Fruit fly (Drosophila melanogaster) whole organism, pupa: ENCODE results near the gene hook.

Experiments used
- CG10348 ChIP-seq: fragments of 200-800 bp; sonication (Bioruptor generic); IDR thresholded peaks from 2 replicates; pipeline ENCODE4 v1.3.6; 2022; ENCODE audit warnings: missing biosample characterization, missing genetic modification characterization
- CG12605 ChIP-seq: fragments of 200-800 bp; sonication (Bioruptor generic); IDR thresholded peaks from 2 replicates; pipeline ENCODE4 v1.3.6; 2022; ENCODE audit warnings: missing biosample characterization, missing genetic modification characterization
- CG13204 ChIP-seq: fragments of 200-800 bp; sonication (Bioruptor generic); optimal IDR thresholded peaks from 2 replicates; lab custom pipeline; 2018; ENCODE audit warnings: missing biosample characterization, mild to moderate bottlenecking, missing genetic modification characterization, moderate library complexity
- CG14655 ChIP-seq: fragments of 200-800 bp; sonication (Bioruptor generic); optimal IDR thresholded peaks from 3 replicates; lab custom pipeline; 2017; ENCODE audit warnings: mild to moderate bottlenecking, missing biosample characterization, missing genetic modification reagents, missing genetic modification characterization
- CG15710 ChIP-seq: fragments of 200-800 bp; sonication (Bioruptor generic); optimal IDR thresholded peaks from 2 replicates; lab custom pipeline; 2018; ENCODE audit warnings: missing biosample characterization, mild to moderate bottlenecking, missing genetic modification characterization, moderate library complexity
- CG17806 ChIP-seq: fragments of 200-800 bp; sonication (Bioruptor generic); optimal IDR thresholded peaks from 2 replicates; lab custom pipeline; 2018; ENCODE audit warnings: missing biosample characterization, mild to moderate bottlenecking, missing genetic modification characterization, moderate library complexity
- CG32121 ChIP-seq: fragments of 200-800 bp; sonication (Bioruptor generic); IDR thresholded peaks from 2 replicates; pipeline ENCODE4 v1.3.6; 2022; ENCODE audit warnings: missing biosample characterization, missing genetic modification characterization
- CG34367 ChIP-seq: fragments of 200-800 bp; sonication (Bioruptor generic); optimal IDR thresholded peaks from 2 replicates; lab custom pipeline; 2018; ENCODE audit warnings: missing biosample characterization, mild to moderate bottlenecking, missing genetic modification characterization
- CG4496 ChIP-seq: fragments of 200-800 bp; sonication (Bioruptor generic); IDR thresholded peaks from 3 replicates; pipeline ENCODE4 v1.3.6; 2022; ENCODE audit warnings: missing biosample characterization, missing genetic modification characterization
- CG8159 ChIP-seq: fragments of 200-800 bp; sonication (Bioruptor generic); optimal IDR thresholded peaks from 3 replicates; lab custom pipeline; 2018; ENCODE audit warnings: missing biosample characterization, mild to moderate bottlenecking, missing genetic modification characterization, moderate library complexity
- CG8301 ChIP-seq: fragments of 200-800 bp; sonication (Bioruptor generic); optimal IDR thresholded peaks from 2 replicates; lab custom pipeline; 2018; ENCODE audit warnings: missing biosample characterization, mild to moderate bottlenecking, missing genetic modification characterization
- CG9948 ChIP-seq: fragments of 200-800 bp; sonication (Bioruptor generic); optimal IDR thresholded peaks from 2 replicates; lab custom pipeline; 2018; ENCODE audit warnings: missing biosample characterization, mild to moderate bottlenecking, missing genetic modification characterization, moderate library complexity
- D1 ChIP-seq: fragments of 200-800 bp; sonication (Bioruptor generic); optimal IDR thresholded peaks from 2 replicates; lab custom pipeline; 2018; ENCODE audit warnings: missing biosample characterization, mild to moderate bottlenecking, missing genetic modification characterization, moderate library complexity
- EcR ChIP-seq: fragments of 200-800 bp; sonication (Bioruptor generic); optimal IDR thresholded peaks from 3 replicates; lab custom pipeline; 2019; ENCODE audit warnings: missing biosample characterization, missing genetic modification characterization, mild to moderate bottlenecking, moderate library complexity, missing genetic modification reagents
- Ets98B ChIP-seq: fragments of 200-800 bp; sonication (Bioruptor generic); IDR thresholded peaks from 2 replicates; pipeline ENCODE4 v1.3.6; 2022; ENCODE audit warnings: missing biosample characterization, missing genetic modification characterization
- Pif1A ChIP-seq: fragments of 200-800 bp; sonication (Bioruptor generic); optimal IDR thresholded peaks from 3 replicates; lab custom pipeline; 2016; ENCODE audit warnings: missing biosample characterization, missing genetic modification characterization
- Pif1B ChIP-seq: fragments of 200-800 bp; sonication (Bioruptor generic); optimal IDR thresholded peaks from 3 replicates; lab custom pipeline; 2016; ENCODE audit warnings: missing biosample characterization, missing genetic modification characterization
- Snoo ChIP-seq: fragments of 200-800 bp; sonication (Bioruptor generic); optimal IDR thresholded peaks from 3 replicates; lab custom pipeline; 2017; ENCODE audit warnings: missing biosample characterization, mild to moderate bottlenecking, missing genetic modification characterization, inconsistent platforms
- fd96Ca ChIP-seq: fragments of 200-800 bp; sonication (Bioruptor generic); IDR thresholded peaks from 3 replicates; pipeline ENCODE4 v1.3.6; 2022; ENCODE audit warnings: missing biosample characterization, missing genetic modification characterization
- gl ChIP-seq: fragments of 200-800 bp; sonication (Bioruptor generic); optimal IDR thresholded peaks from 2 replicates; lab custom pipeline; 2018; ENCODE audit warnings: missing biosample characterization, mild to moderate bottlenecking, missing genetic modification characterization
- rn ChIP-seq: fragments of 200-800 bp; sonication (Bioruptor generic); IDR thresholded peaks from 2 replicates; pipeline ENCODE4 v1.3.6; 2022; ENCODE audit warnings: missing biosample characterization, missing genetic modification characterization

The hook gene

dm6 chr2L:19002468-19002867 is 30.8 kb downstream of the hook start:
- TF ChIP-seq Ets98B (no peak), CG4496 (GFP tag; lab: Robert Waterston, UW) (no peak), CG34367 (tag; lab: Kevin White, UChicago) (no peak), Pif1A (GFP tag; lab: Kevin White, UChicago) (no peak), EcR (no peak), CG9948 (no peak), CG13204 (GFP tag; lab: Kevin White, UChicago) (no peak), rn (GFP tag; lab: Robert Waterston, UW) (no peak), Snoo (tag; lab: Kevin White, UChicago) (no peak), fd96Ca (GFP tag; lab: Robert Waterston, UW) (no peak), CG17806 (no peak), CG32121 (no peak), gl (tag; lab: Kevin White, UChicago) (no peak), CG12605 (GFP tag; lab: Robert Waterston, UW) (no peak)

- no peak for TF ChIP-seq Snoo (tag; lab: Kevin White, UChicago)
- TF ChIP-seq CG8301 (tag; lab: Kevin White, UChicago), result no peak
- no peak for TF ChIP-seq Pif1A (GFP tag; lab: Kevin White, UChicago)
- no peak for TF ChIP-seq CG15710 (tag; lab: Kevin White, UChicago)
- no peak for TF ChIP-seq CG14655 (GFP tag; lab: Kevin White, UChicago)
- TF ChIP-seq rn (GFP tag; lab: Robert Waterston, UW), result no peak
- no peak for TF ChIP-seq gl (tag; lab: Kevin White, UChicago)
- TF ChIP-seq CG9948, result no peak
- no peak for TF ChIP-seq EcR
- TF ChIP-seq, all 21 proteins: peak for 0
These were observed 36.1 kb downstream of the hook start, which contains the start of gene CG31792 for dm6 chr2L:18997148-18997547. CG31792 (plus strand) TSS chr2L:18997448.

- TF ChIP-seq Ets98B (no peak), CG15710 (tag; lab: Kevin White, UChicago) (no peak), rn (GFP tag; lab: Robert Waterston, UW) (no peak), EcR (peak; percentile 5), gl (tag; lab: Kevin White, UChicago) (no peak), CG17806 (no peak), CG13204 (GFP tag; lab: Kevin White, UChicago) (no peak), CG8301 (tag; lab: Kevin White, UChicago) (no peak)
These were observed 37.5 kb downstream of the hook start, which contains the start of gene CG10650 for dm6 chr2L:18995660-18996417. CG10650 (minus strand) TSS chr2L:18995934.

- TF ChIP-seq CG32121 (no peak), CG13204 (GFP tag; lab: Kevin White, UChicago) (no peak), CG4496 (GFP tag; lab: Robert Waterston, UW) (no peak), CG15710 (tag; lab: Kevin White, UChicago) (no peak), CG34367 (tag; lab: Kevin White, UChicago) (no peak), gl (tag; lab: Kevin White, UChicago) (no peak), CG9948 (no peak)
- TF ChIP-seq, all 21 proteins: peak for 0
These were observed 41.1 kb downstream of the hook start, which contains the start of gene CG46465 for dm6 chr2L:18992196-18992595. CG46465 (plus strand) TSS chr2L:18992496.

DNA sequence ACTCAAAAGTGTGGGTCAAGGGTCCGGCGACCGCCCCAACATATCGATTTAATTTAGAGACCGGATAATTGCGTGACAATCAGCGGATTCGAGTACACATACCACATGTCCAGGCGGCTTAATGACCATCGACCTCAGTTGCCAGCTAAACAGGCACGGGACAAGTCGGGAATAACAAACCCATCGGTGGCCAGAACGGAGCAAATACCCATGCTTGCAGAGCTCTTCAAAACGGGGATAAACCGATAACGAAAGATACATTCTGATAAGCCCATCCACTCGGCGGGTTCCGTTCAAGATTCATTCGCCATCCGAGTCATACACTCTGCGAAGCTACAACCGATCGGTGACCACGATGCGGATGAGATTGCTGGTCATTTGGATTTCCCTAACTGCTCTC is 42.6 kb downstream of the hook start, which contains the start of gene CG15169:
CG15169 (plus strand) TSS at position 301 of the 400 bp plus-strand sequence.
- TF ChIP-seq CG15710 (tag; lab: Kevin White, UChicago) (no peak), Snoo (tag; lab: Kevin White, UChicago) (no peak), EcR (peak; percentile 17), CG32121 (no peak), Pif1B (GFP tag; lab: Kevin White, UChicago) (no peak), gl (tag; lab: Kevin White, UChicago) (no peak), CG9948 (no peak)

- TF ChIP-seq Pif1A (GFP tag; lab: Kevin White, UChicago) (no peak), EcR (no peak), Pif1B (GFP tag; lab: Kevin White, UChicago) (no peak), CG8301 (tag; lab: Kevin White, UChicago) (no peak), CG15710 (tag; lab: Kevin White, UChicago) (no peak), rn (GFP tag; lab: Robert Waterston, UW) (no peak), Snoo (tag; lab: Kevin White, UChicago) (no peak), Ets98B (no peak)
These were observed 43.2 kb downstream of the hook start, which contains the start of gene CG15170 for dm6 chr2L:18990133-18990532. CG15170 (minus strand) TSS chr2L:18990233.

DNA sequence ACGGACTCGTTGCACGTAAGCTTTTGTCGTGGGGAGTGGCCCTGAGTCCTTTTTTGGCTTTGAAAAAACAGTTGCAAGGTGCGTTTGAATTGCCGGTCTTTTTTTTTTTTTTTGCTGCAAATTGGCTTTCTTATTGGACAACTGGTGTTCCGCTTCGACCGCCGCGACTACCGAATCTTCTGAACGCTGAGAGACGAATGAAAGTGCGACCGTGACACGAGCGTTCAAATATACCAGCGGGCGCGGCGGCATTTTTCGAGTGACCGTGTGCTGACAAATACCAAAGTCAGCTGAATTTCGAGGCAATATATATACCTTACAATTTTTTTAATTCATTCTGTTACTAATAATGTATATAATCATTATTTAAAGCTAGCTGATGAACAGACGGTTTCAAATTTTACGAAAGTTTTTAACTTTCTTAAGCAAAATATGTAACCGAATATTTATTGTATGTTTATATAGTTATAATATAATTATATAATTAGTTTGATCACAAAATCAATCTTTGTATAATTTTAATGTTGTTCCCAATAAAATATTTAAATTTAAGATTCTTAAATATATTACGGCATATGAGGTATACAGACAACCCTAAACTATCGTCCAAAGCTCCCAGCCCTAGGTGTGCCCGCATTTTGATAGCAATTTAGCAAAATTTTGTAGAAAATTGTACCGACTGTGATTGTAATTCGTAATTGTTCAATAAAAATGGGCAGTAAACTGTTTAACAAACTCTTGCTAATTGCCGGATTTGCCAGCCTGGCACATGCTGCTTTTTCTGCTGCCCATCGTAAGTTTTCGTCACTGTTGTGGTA is 46.0 kb downstream of the hook start, which contains the start of the genes Swip-1 and EMC5:
Swip-1 (minus strand) TSS at position 203 of the 818 bp plus-strand sequence.
EMC5 (plus strand) TSS at position 630 of the 818 bp plus-strand sequence.
- TF ChIP-seq CG34367 (tag; lab: Kevin White, UChicago) (peak; percentile 31), CG14655 (GFP tag; lab: Kevin White, UChicago) (peak; percentile 50), Ets98B (peak; percentile 38; the same call in 1 of the 2 replicates), Pif1A (GFP tag; lab: Kevin White, UChicago) (peak; percentile 23), EcR (no peak), CG8159 (peak; percentile 68), rn (GFP tag; lab: Robert Waterston, UW) (0 out of 2 replicates have a peak, but pooled peaks have one; percentile 9), CG8301 (tag; lab: Kevin White, UChicago) (no peak), CG32121 (no peak; the same call in 1 of the 2 replicates), fd96Ca (GFP tag; lab: Robert Waterston, UW) (0 out of 3 replicates have a peak, but pooled peaks have one; percentile 36), CG10348 (no peak), Snoo (tag; lab: Kevin White, UChicago) (no peak), CG15710 (tag; lab: Kevin White, UChicago) (peak; percentile 61), CG12605 (GFP tag; lab: Robert Waterston, UW) (no peak), D1 (tag; lab: Kevin White, UChicago) (peak; percentile 16), CG4496 (GFP tag; lab: Robert Waterston, UW) (peak; percentile 39; the same call in 1 of the 3 replicates), CG13204 (GFP tag; lab: Kevin White, UChicago) (no peak), gl (tag; lab: Kevin White, UChicago) (no peak), Pif1B (GFP tag; lab: Kevin White, UChicago) (peak; percentile 2), CG9948 (peak; percentile 31), CG17806 (peak; percentile 32)
